Worm (Caenorhabditis elegans): ENCODE measurements around the gene Y39A1A.24.

DNA sequence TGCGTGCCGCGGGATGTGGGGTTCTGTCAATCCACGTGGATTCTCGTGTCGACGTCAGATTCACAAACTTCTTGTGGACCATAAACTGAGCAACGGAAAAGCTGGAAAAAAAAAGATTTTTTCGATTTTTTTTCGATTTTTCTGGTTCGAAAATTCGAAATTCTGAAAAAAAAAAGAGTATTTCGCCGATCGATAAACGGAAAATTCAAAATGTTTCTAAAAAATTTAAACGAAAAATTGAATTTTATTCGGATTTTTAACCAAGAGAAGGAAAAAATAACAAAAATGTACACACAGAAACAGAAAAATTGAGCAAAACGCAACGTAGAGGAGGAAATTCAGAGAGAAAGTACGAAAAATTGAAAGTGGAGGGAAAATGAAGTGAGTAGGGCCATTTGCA, 16.0 kb upstream of the Y39A1A.24 start, which contains the start of gene Y39A1A.3:
- TF ChIP-seq ceh-13 (GFP tag; optimal IDR thresholded peaks at IDR 0.05) (no peak), ama-1 (optimal IDR thresholded peaks at IDR 0.05) (no peak), ets-7 (tag; optimal IDR thresholded peaks at IDR 0.05) (no peak), tra-4 (tag; optimal IDR thresholded peaks at IDR 0.05) (no peak), hmg-4 (GFP tag; optimal IDR thresholded peaks at IDR 0.05) (no peak), ceh-36 (tag; optimal IDR thresholded peaks at IDR 0.05) (no peak)
